Fruit fly (Drosophila melanogaster): Measurements from ENCODE around the gene homer.

DNA sequence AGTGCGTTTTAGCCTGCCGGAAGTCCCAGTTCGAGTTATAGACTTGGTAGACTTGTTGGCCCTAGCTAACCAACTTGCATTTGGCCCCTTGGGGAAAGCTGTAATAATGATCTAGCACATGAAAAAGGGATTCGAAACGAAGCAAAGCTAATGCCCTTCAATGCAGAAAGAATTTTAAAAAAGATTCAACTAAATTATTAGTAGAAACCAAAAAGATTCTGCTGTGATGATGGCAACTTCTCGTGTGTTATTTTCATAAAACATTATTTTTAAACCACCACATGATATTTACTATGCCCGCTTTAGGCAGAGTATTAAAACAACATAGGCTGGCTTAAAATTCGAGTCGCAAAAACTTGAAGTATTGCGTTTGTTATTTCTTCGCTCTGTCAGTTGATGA, 31.1 kb downstream of the homer start:
- TF ChIP-seq Dif (GFP tag; optimal IDR thresholded peaks at IDR 0.05; ENCODE audit: partially characterized antibody), result no peak
- no peak for TF ChIP-seq Rel (GFP tag; optimal IDR thresholded peaks at IDR 0.05)
- TF ChIP-seq Rel (tag; optimal IDR thresholded peaks at IDR 0.05), result no peak

All from whole organism, wandering third instar larva.